Worm (Caenorhabditis elegans): Measurements from ENCODE around the gene mrps-22.

The mrps-22 gene

ce11 chrII:10537988-10538387 lies 44.4 kb upstream of the mrps-22 start (continued):
- TF ChIP-seq ceh-27 (GFP tag; optimal IDR thresholded peaks at IDR 0.05) (peak; percentile 6), ztf-28 (GFP tag; IDR thresholded peaks at IDR 0.05) (0 out of 2 replicates have a peak, but pooled peaks have one; percentile 46), lin-26 (GFP tag; IDR thresholded peaks at IDR 0.05) (no peak), athp-1 (tag; optimal IDR thresholded peaks at IDR 0.05) (peak; percentile 31), K11D2.4 (GFP tag; IDR thresholded peaks at IDR 0.05) (0 out of 2 replicates have a peak, but pooled peaks have one; percentile 39), ztf-25 (GFP tag; IDR thresholded peaks at IDR 0.05) (no peak), aptf-3 (GFP tag; IDR thresholded peaks at IDR 0.05) (no peak), lsl-1 (GFP tag; optimal IDR thresholded peaks at IDR 0.05) (peak; percentile 4), dpff-1 (tag; optimal IDR thresholded peaks at IDR 0.05) (no peak), hsf-1 (GFP tag; IDR thresholded peaks at IDR 0.05) (no peak), let-526 (GFP tag; IDR thresholded peaks at IDR 0.05) (peak; percentile 70; the same call in 1 of the 2 replicates), F57A8.1 (GFP tag; optimal IDR thresholded peaks at IDR 0.05) (no peak), K12H6.12 (tag; optimal IDR thresholded peaks at IDR 0.05) (no peak), Y67H2A.10 (GFP tag; conservative IDR thresholded peaks at IDR 0.05) (no peak), F10E7.11 (tag; optimal IDR thresholded peaks at IDR 0.05) (no peak), lin-54 (GFP tag; optimal IDR thresholded peaks at IDR 0.05) (peak; percentile 35), ceh-91 (GFP tag; IDR thresholded peaks at IDR 0.05) (no peak), nfya-1 (tag; optimal IDR thresholded peaks at IDR 0.05; ENCODE audit: borderline replicate concordance, insufficient read depth) (no peak), zim-3 (tag; optimal IDR thresholded peaks at IDR 0.05) (no peak), zfh-2 (GFP tag; conservative IDR thresholded peaks at IDR 0.05) (no peak), attf-3 (GFP tag; conservative IDR thresholded peaks at IDR 0.05) (0 out of 2 replicates have a peak, but pooled peaks have one; percentile 11), Y79H2A.3 (GFP tag; conservative IDR thresholded peaks at IDR 0.05) (0 out of 2 replicates have a peak, but pooled peaks have one; percentile 53), efl-1 (GFP tag; optimal IDR thresholded peaks at IDR 0.05) (no peak), pha-4 (tag; optimal IDR thresholded peaks at IDR 0.05) (no peak), dpl-1 (GFP tag; optimal IDR thresholded peaks at IDR 0.05) (no peak), tbp1 (GFP tag; optimal IDR thresholded peaks at IDR 0.05) (peak; percentile 32), snpc-1.1 (tag; optimal IDR thresholded peaks at IDR 0.05; ENCODE audit: insufficient read depth) (no peak), B0336.3 (GFP tag; IDR thresholded peaks at IDR 0.05) (no peak), hmg-20 (GFP tag; IDR thresholded peaks at IDR 0.05) (no peak), nhr-27 (tag; optimal IDR thresholded peaks at IDR 0.05) (no peak), hlh-26 (GFP tag; conservative IDR thresholded peaks at IDR 0.05) (no peak), ekl-4 (GFP tag; IDR thresholded peaks at IDR 0.05) (no peak), ztf-18 (tag; optimal IDR thresholded peaks at IDR 0.05) (no peak), lin-40 (tag; optimal IDR thresholded peaks at IDR 0.05) (peak; percentile 31), D2030.7 (GFP tag; IDR thresholded peaks at IDR 0.05) (peak; percentile 45), Y56A3A.18 (GFP tag; IDR thresholded peaks at IDR 0.05) (no peak), snpc-3.4 (tag; optimal IDR thresholded peaks at IDR 0.05) (no peak)

- TF ChIP-seq hrde-1 (tag; optimal IDR thresholded peaks at IDR 0.05; ENCODE audit: borderline replicate concordance), result peak; percentile 5
- TF ChIP-seq C17E4.6 (GFP tag; IDR thresholded peaks at IDR 0.05), result no peak
- no peak for TF ChIP-seq ztf-22 (GFP tag; optimal IDR thresholded peaks at IDR 0.05)
Observed at ce11 chrII:10539232-10539631, 43.2 kb upstream of the mrps-22 start, which contains the start of gene R166.3. Gene R166.3 (minus strand): TSS chrII:10539332.

Measured in whole organism, young adult.